Fruit fly (Drosophila melanogaster): ENCODE measurements around the gene CG13051.

CG13051 gene

DNA sequence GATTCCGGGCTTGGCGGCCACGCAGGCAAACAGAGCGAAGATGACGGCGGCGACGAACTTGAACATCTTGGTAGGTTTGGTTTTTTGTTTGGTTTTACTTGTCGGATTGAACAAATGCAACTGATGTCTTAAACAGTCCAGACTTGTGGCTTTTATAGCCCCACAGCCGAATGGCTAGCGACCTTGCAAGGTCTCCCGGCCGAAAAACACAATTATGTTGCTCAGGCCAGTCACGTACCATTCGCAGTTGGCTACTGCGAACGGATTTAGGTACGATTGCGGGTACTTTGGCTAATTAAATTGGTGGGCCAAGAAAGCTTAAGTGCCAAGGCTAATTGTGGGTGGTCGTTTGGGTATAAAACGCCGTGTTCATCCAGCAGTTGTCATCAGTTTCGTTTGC, at the start of gene CG13051, which contains the start of gene CG13069:
Gene CG13051 (minus strand): TSS at position 101 of the 400 bp plus-strand sequence.
Gene CG13069 (plus strand): TSS at position 386 of the 400 bp plus-strand sequence.
- no peak for TF ChIP-seq CG12768 (GFP tag; optimal IDR thresholded peaks at IDR 0.05)
- no peak for TF ChIP-seq Mnt (GFP tag; optimal IDR thresholded peaks at IDR 0.05)
- TF ChIP-seq CG33017 (tag; optimal IDR thresholded peaks at IDR 0.05), result no peak
- TF ChIP-seq Clk (GFP tag; optimal IDR thresholded peaks at IDR 0.05), result no peak
- TF ChIP-seq CG14711 (tag; optimal IDR thresholded peaks at IDR 0.05), result no peak
- no peak for TF ChIP-seq Hr96 (GFP tag; optimal IDR thresholded peaks at IDR 0.05)
- no peak for TF ChIP-seq CG1620 (GFP tag; optimal IDR thresholded peaks at IDR 0.05)
- no peak for TF ChIP-seq CG7101 (tag; optimal IDR thresholded peaks at IDR 0.05)
- TF ChIP-seq CG7045 (GFP tag; optimal IDR thresholded peaks at IDR 0.05), result no peak
- no peak for TF ChIP-seq kay (GFP tag; ENCODE audit: borderline replicate concordance)
- TF ChIP-seq CG11617 (GFP tag; optimal IDR thresholded peaks at IDR 0.05), result no peak
- TF ChIP-seq Crg-1 (GFP tag; optimal IDR thresholded peaks at IDR 0.05), result no peak
- TF ChIP-seq bab1 (GFP tag; optimal IDR thresholded peaks at IDR 0.05), result no peak
- TF ChIP-seq cic (GFP tag; optimal IDR thresholded peaks at IDR 0.05), result no peak
- no peak for TF ChIP-seq cnc (optimal IDR thresholded peaks at IDR 0.05)
- no peak for TF ChIP-seq toe (GFP tag; optimal IDR thresholded peaks at IDR 0.05)
- no peak for TF ChIP-seq tj (GFP tag; optimal IDR thresholded peaks at IDR 0.05)

- no peak for TF ChIP-seq cnc (optimal IDR thresholded peaks at IDR 0.05)
- TF ChIP-seq Mnt (GFP tag; optimal IDR thresholded peaks at IDR 0.05), result no peak
- no peak for TF ChIP-seq Crg-1 (GFP tag; optimal IDR thresholded peaks at IDR 0.05)
- TF ChIP-seq kay (GFP tag; ENCODE audit: borderline replicate concordance), result no peak
- TF ChIP-seq CG11617 (GFP tag; optimal IDR thresholded peaks at IDR 0.05), result no peak
- no peak for TF ChIP-seq Clk (GFP tag; optimal IDR thresholded peaks at IDR 0.05)
- TF ChIP-seq cic (GFP tag; optimal IDR thresholded peaks at IDR 0.05), result no peak
- no peak for TF ChIP-seq CG12768 (GFP tag; optimal IDR thresholded peaks at IDR 0.05)
- TF ChIP-seq tj (GFP tag; optimal IDR thresholded peaks at IDR 0.05), result no peak
- TF ChIP-seq CG7045 (GFP tag; optimal IDR thresholded peaks at IDR 0.05), result no peak
- TF ChIP-seq pad (GFP tag; optimal IDR thresholded peaks at IDR 0.05), result no peak
- TF ChIP-seq CG7101 (tag; optimal IDR thresholded peaks at IDR 0.05), result no peak
These were observed 49.1 kb upstream of the CG13051 start, which contains the start of gene CG13062 for dm6 chr3L:16313985-16314384. Gene CG13062, plus strand, starts transcription at chr3L:16314285.

dm6 chr3L:16309972-16310371, 45.1 kb upstream of the CG13051 start:
- TF ChIP-seq CG12768 (GFP tag; optimal IDR thresholded peaks at IDR 0.05) (no peak), CG7101 (tag; optimal IDR thresholded peaks at IDR 0.05) (no peak), CG5204 (GFP tag; optimal IDR thresholded peaks at IDR 0.05) (peak; percentile 32), CG7045 (GFP tag; optimal IDR thresholded peaks at IDR 0.05) (no peak)

DNA sequence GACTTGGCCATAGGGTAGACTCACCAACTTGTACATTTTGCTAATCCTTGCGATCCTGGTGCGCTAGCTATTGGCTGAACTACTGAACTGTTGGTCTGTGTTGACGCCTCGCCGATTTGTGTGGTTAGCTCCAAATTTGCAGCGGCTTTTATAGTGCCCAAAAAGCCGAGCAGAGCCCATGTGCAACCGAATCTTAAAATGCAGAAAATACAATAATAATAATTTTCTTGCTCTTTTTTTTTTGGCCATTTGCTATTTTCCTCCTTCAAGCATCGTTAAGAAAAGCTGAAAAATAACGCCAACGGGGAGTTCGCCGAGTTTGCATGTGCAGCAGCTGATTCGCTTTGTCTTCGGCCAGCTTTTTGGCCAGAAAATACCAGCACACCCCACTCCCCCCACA, 43.5 kb upstream of the CG13051 start, which contains the start of gene CG13042:
Gene CG13042 (minus strand): TSS at position 101 of the 400 bp plus-strand sequence.
- no peak for TF ChIP-seq bab1 (GFP tag; optimal IDR thresholded peaks at IDR 0.05)
- TF ChIP-seq pad (GFP tag; optimal IDR thresholded peaks at IDR 0.05), result no peak
- TF ChIP-seq CG1620 (GFP tag; optimal IDR thresholded peaks at IDR 0.05), result no peak
- no peak for TF ChIP-seq Crg-1 (GFP tag; optimal IDR thresholded peaks at IDR 0.05)

DNA sequence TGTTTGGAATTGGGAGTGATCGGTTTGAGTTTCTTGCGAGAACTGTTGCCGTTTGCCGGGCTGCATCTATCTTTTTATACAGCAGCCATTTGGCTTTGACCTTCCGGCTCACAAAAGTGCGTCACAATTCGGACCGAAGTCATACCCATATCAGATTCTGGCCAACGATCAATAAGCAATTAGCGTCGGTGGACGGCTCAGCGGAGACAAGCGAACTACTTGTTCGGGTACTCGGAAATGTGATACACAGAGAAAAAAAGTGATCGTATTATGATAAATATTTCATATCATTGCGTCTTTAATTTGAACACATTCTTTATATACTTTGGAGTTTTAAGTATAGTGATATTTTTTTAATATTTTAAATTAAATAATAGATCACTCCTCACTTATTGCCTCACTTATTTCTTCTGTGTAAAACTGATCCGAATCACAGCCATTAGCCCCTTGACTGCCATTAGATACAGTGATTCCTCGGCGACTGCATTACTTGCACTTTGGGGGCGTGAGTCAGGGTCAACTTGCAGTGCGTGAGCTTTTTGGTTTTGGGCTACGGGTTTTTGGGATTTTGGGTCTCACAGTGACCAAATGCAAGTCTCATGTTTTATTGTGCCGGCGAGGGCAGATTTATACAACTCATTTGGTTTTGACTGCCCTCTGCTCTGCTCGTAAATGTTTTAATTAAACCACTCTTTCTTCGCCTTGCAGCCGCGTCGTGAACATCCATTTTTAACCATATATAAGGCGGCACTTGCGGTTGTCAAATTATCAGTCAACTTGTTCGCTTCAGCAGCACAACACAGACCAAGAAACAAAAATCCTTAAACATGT, 41.1 kb upstream of the CG13051 start, which contains the start of the genes CG13043 and CG13063:
Gene CG13043 (minus strand): TSS at position 51 of the 831 bp plus-strand sequence.
Gene CG13063 (plus strand): TSS at position 781 of the 831 bp plus-strand sequence.
- TF ChIP-seq toe (GFP tag; optimal IDR thresholded peaks at IDR 0.05) (no peak), CG5204 (GFP tag; optimal IDR thresholded peaks at IDR 0.05) (no peak), CG7101 (tag; optimal IDR thresholded peaks at IDR 0.05) (no peak), Mnt (GFP tag; optimal IDR thresholded peaks at IDR 0.05) (no peak), CG33017 (tag; optimal IDR thresholded peaks at IDR 0.05) (no peak), pad (GFP tag; optimal IDR thresholded peaks at IDR 0.05) (no peak), CG1620 (GFP tag; optimal IDR thresholded peaks at IDR 0.05) (no peak), CG12768 (GFP tag; optimal IDR thresholded peaks at IDR 0.05) (no peak), Hr96 (GFP tag; optimal IDR thresholded peaks at IDR 0.05) (no peak), ovo (GFP tag; optimal IDR thresholded peaks at IDR 0.05) (no peak), cnc (optimal IDR thresholded peaks at IDR 0.05) (no peak), Crg-1 (GFP tag; optimal IDR thresholded peaks at IDR 0.05) (no peak), CG11617 (GFP tag; optimal IDR thresholded peaks at IDR 0.05) (no peak), bab1 (GFP tag; optimal IDR thresholded peaks at IDR 0.05) (no peak), cic (GFP tag; optimal IDR thresholded peaks at IDR 0.05) (no peak), tj (GFP tag; optimal IDR thresholded peaks at IDR 0.05) (no peak), Clk (GFP tag; optimal IDR thresholded peaks at IDR 0.05) (no peak), CG7045 (GFP tag; optimal IDR thresholded peaks at IDR 0.05) (no peak), kay (GFP tag; ENCODE audit: borderline replicate concordance) (no peak), CG14711 (tag; optimal IDR thresholded peaks at IDR 0.05) (no peak)

- TF ChIP-seq CG11617 (GFP tag; optimal IDR thresholded peaks at IDR 0.05) (no peak), bab1 (GFP tag; optimal IDR thresholded peaks at IDR 0.05) (no peak), cic (GFP tag; optimal IDR thresholded peaks at IDR 0.05) (no peak), Mnt (GFP tag; optimal IDR thresholded peaks at IDR 0.05) (no peak), CG7045 (GFP tag; optimal IDR thresholded peaks at IDR 0.05) (no peak), cnc (optimal IDR thresholded peaks at IDR 0.05) (no peak), CG12768 (GFP tag; optimal IDR thresholded peaks at IDR 0.05) (no peak), CG7101 (tag; optimal IDR thresholded peaks at IDR 0.05) (no peak), ovo (GFP tag; optimal IDR thresholded peaks at IDR 0.05) (no peak), CG33017 (tag; optimal IDR thresholded peaks at IDR 0.05) (no peak), Crg-1 (GFP tag; optimal IDR thresholded peaks at IDR 0.05) (no peak), kay (GFP tag; ENCODE audit: borderline replicate concordance) (no peak), toe (GFP tag; optimal IDR thresholded peaks at IDR 0.05) (no peak), CG14711 (tag; optimal IDR thresholded peaks at IDR 0.05) (no peak), CG5204 (GFP tag; optimal IDR thresholded peaks at IDR 0.05) (no peak), tj (GFP tag; optimal IDR thresholded peaks at IDR 0.05) (no peak), CG1620 (GFP tag; optimal IDR thresholded peaks at IDR 0.05) (no peak), Clk (GFP tag; optimal IDR thresholded peaks at IDR 0.05) (no peak), Hr96 (GFP tag; optimal IDR thresholded peaks at IDR 0.05) (no peak)
These were observed 39.1 kb upstream of the CG13051 start, which contains the start of gene CG43249 for dm6 chr3L:16303982-16304381. Gene CG43249, plus strand, starts transcription at chr3L:16304282.
